Worm (Caenorhabditis elegans): ENCODE measurements around the gene BE0003N10.1.
A peak's percentile ranks its signal among the peaks of the same experiment; 100 is the strongest.

BE0003N10.1 gene

ce11 chrIII:1080536-1080935 lies 43.2 kb downstream of the BE0003N10.1 start, which contains the start of the genes rab-18 and kbp-4:
Gene rab-18, minus strand, starts transcription at chrIII:1080775.
Gene kbp-4, plus strand, starts transcription at chrIII:1080901.
- TF ChIP-seq nhr-28 (tag; optimal IDR thresholded peaks at IDR 0.05) (no peak), aly-2 (tag; optimal IDR thresholded peaks at IDR 0.05) (peak; percentile 62), ztf-4 (tag; optimal IDR thresholded peaks at IDR 0.05) (peak; percentile 95), ceh-90 (tag; optimal IDR thresholded peaks at IDR 0.05) (no peak), Y116A8C.19 (tag; optimal IDR thresholded peaks at IDR 0.05; ENCODE audit: borderline replicate concordance) (no peak), vab-15 (tag; optimal IDR thresholded peaks at IDR 0.05) (peak; percentile 32), ceh-82 (tag; optimal IDR thresholded peaks at IDR 0.05) (peak; percentile 88 to 97 (median 92)), tlp-1 (tag; optimal IDR thresholded peaks at IDR 0.05) (no peak), pag-3 (tag; optimal IDR thresholded peaks at IDR 0.05; ENCODE audit: borderline replicate concordance, insufficient read depth) (peak; percentile 68), pqm-1 (tag; optimal IDR thresholded peaks at IDR 0.05) (no peak), lir-3 (tag; optimal IDR thresholded peaks at IDR 0.05; ENCODE audit: poor library complexity) (no peak), ztf-11 (tag; optimal IDR thresholded peaks at IDR 0.05) (peak in 1 of 2 experiments; percentile 69), fos-1 (tag; optimal IDR thresholded peaks at IDR 0.05) (peak; percentile 86), snpc-4 (tag; optimal IDR thresholded peaks at IDR 0.05) (peak; percentile 88), zip-4 (GFP tag; optimal IDR thresholded peaks at IDR 0.05) (peak; percentile 48), egl-13 (tag; optimal IDR thresholded peaks at IDR 0.05) (peak; percentile 89), alr-1 (tag; optimal IDR thresholded peaks at IDR 0.05; ENCODE audit: borderline replicate concordance) (no peak), snu-23 (GFP tag; optimal IDR thresholded peaks at IDR 0.05) (peak; percentile 98), pax-3 (tag; optimal IDR thresholded peaks at IDR 0.05) (peak; percentile 79), sptf-1 (tag; optimal IDR thresholded peaks at IDR 0.05) (no peak), efl-3 (GFP tag; optimal IDR thresholded peaks at IDR 0.05) (no peak), egl-27 (tag; optimal IDR thresholded peaks at IDR 0.05) (no peak), swsn-7 (tag; optimal IDR thresholded peaks at IDR 0.05) (peak; percentile 95), lin-13 (GFP tag; optimal IDR thresholded peaks at IDR 0.05) (peak; percentile 96), unc-30 (tag; optimal IDR thresholded peaks at IDR 0.05) (no peak), unc-86 (tag; optimal IDR thresholded peaks at IDR 0.05) (peak; percentile 94), C04F5.9 (tag; optimal IDR thresholded peaks at IDR 0.05) (peak; percentile 75), dpl-1 (GFP tag; optimal IDR thresholded peaks at IDR 0.05) (peak; percentile 97 to 98 (median 98)), ces-1 (GFP tag; optimal IDR thresholded peaks at IDR 0.05) (no peak), skn-1 (tag; optimal IDR thresholded peaks at IDR 0.05) (peak; percentile 97), jun-1 (tag; optimal IDR thresholded peaks at IDR 0.05) (peak; percentile 79), nhr-19 (GFP tag; conservative IDR thresholded peaks at IDR 0.05) (peak; percentile 94), fkh-10 (GFP tag; optimal IDR thresholded peaks at IDR 0.05) (peak; percentile 60), rnt-1 (tag; optimal IDR thresholded peaks at IDR 0.05) (peak; percentile 92), mep-1 (tag; optimal IDR thresholded peaks at IDR 0.05) (peak; percentile 98), efl-1 (optimal IDR thresholded peaks at IDR 0.05) (peak; percentile 98 to 99), efl-1 (GFP tag; optimal IDR thresholded peaks at IDR 0.05 in 1 of 2) (peak; percentile 96 to 99), C34B4.2 (tag; optimal IDR thresholded peaks at IDR 0.05) (no peak), ceh-63 (GFP tag; optimal IDR thresholded peaks at IDR 0.05) (no peak), nhr-12 (tag; optimal IDR thresholded peaks at IDR 0.05) (no peak), mdl-1 (tag; optimal IDR thresholded peaks at IDR 0.05) (peak in 1 of 2 experiments; percentile 97), lin-39 (tag; optimal IDR thresholded peaks at IDR 0.05) (peak; percentile 78), sox-4 (tag; optimal IDR thresholded peaks at IDR 0.05) (no peak), unc-98 (GFP tag; IDR thresholded peaks at IDR 0.05) (peak; percentile 30; the same call in 1 of the 2 replicates), hlh-17 (GFP tag; optimal IDR thresholded peaks at IDR 0.05; ENCODE audit: borderline replicate concordance) (no peak), lin-14 (GFP tag; optimal IDR thresholded peaks at IDR 0.05) (peak; percentile 97), nhr-85 (tag) (peak; percentile 96), elt-2 (tag; optimal IDR thresholded peaks at IDR 0.05) (peak; percentile 75), ets-5 (GFP tag; IDR thresholded peaks at IDR 0.05) (no peak), nhr-84 (tag; optimal IDR thresholded peaks at IDR 0.05) (no peak), blmp-1 (tag; optimal IDR thresholded peaks at IDR 0.05) (peak; percentile 91), tbx-2 (tag; optimal IDR thresholded peaks at IDR 0.05) (peak; percentile 93), xbp-1 (tag; optimal IDR thresholded peaks at IDR 0.05) (peak; percentile 97)

All from whole organism, L1 larva.